Fruit fly (Drosophila melanogaster): ENCODE data around the gene CG42729.
A peak's percentile ranks its signal among the peaks of the same experiment; 100 is the strongest.

The CG42729 gene

DNA sequence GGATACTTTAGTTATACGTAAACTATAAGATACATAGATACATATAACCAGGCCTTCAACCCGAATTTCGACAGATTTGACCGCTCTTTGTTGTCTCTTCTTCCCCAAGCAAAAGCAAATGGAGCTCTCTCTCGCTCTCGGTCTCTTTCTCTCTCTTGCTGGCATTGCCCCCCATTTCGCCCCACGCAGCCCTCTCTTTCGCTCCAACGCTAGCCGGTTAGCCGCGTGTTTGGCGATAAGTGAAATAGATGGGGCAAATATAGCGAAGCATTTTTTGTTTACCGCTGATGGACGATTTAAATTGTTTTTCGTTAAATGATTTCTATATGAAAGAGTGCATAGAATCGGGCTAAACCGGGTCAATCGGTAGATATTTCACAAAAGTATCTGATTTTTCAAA lies 12.9 kb downstream of the CG42729 start (continued):
- no peak for TF ChIP-seq Mrtf (GFP tag; IDR thresholded peaks at IDR 0.05)
- peak; percentile 5 for TF ChIP-seq Dp (GFP tag; optimal IDR thresholded peaks at IDR 0.05)
- TF ChIP-seq her (GFP tag; optimal IDR thresholded peaks at IDR 0.05): peak; percentile 35
- 0 out of 2 replicates have a peak, but pooled peaks have one; percentile 45 for TF ChIP-seq CG10321 (GFP tag; IDR thresholded peaks at IDR 0.05)
- TF ChIP-seq CG11085 (GFP tag; IDR thresholded peaks at IDR 0.05): no peak
- TF ChIP-seq Med (GFP tag): peak; percentile 6
- TF ChIP-seq Fer1 (GFP tag; optimal IDR thresholded peaks at IDR 0.05): peak; percentile 12
- peak; percentile 35 for TF ChIP-seq Max (GFP tag; optimal IDR thresholded peaks at IDR 0.05)
- no peak for TF ChIP-seq CG14860 (GFP tag; IDR thresholded peaks at IDR 0.05; ENCODE audit: partially characterized antibody)
- TF ChIP-seq bowl (GFP tag; IDR thresholded peaks at IDR 0.05): no peak
- peak; percentile 21 for TF ChIP-seq scrt (GFP tag; optimal IDR thresholded peaks at IDR 0.05)
- TF ChIP-seq gro (GFP tag; optimal IDR thresholded peaks at IDR 0.05): peak; percentile 14
- peak; percentile 11 for TF ChIP-seq Side (GFP tag; optimal IDR thresholded peaks at IDR 0.05)
- peak; percentile 94 to 97 for TF ChIP-seq Trl (optimal IDR thresholded peaks at IDR 0.05)
- TF ChIP-seq Trl (GFP tag; optimal IDR thresholded peaks at IDR 0.05): peak; percentile 17
- peak; percentile 90 for TF ChIP-seq sd (tag; optimal IDR thresholded peaks at IDR 0.05)
- peak; percentile 55; the same call in 2 of the 3 replicates for TF ChIP-seq CG34224 (GFP tag; IDR thresholded peaks at IDR 0.05; ENCODE audit: partially characterized antibody)
- TF ChIP-seq Dll (GFP tag; IDR thresholded peaks at IDR 0.05; ENCODE audit: partially characterized antibody): peak; percentile 61
- TF ChIP-seq cato (GFP tag; optimal IDR thresholded peaks at IDR 0.05; ENCODE audit: borderline replicate concordance): no peak
- no peak for TF ChIP-seq grau (tag; optimal IDR thresholded peaks at IDR 0.05)
- peak; percentile 17 for TF ChIP-seq dm (GFP tag; optimal IDR thresholded peaks at IDR 0.05)
- TF ChIP-seq CG8290 (GFP tag; optimal IDR thresholded peaks at IDR 0.05): peak; percentile 6
- TF ChIP-seq CG8290 (tag; optimal IDR thresholded peaks at IDR 0.05): peak in 1 of 2 experiments; percentile 19
- TF ChIP-seq hbn (GFP tag; IDR thresholded peaks at IDR 0.05; ENCODE audit: partially characterized antibody): peak; percentile 25; the same call in 1 of the 2 replicates
- no peak for TF ChIP-seq slou (GFP tag; optimal IDR thresholded peaks at IDR 0.05)
- TF ChIP-seq crp (GFP tag; optimal IDR thresholded peaks at IDR 0.05): peak in 1 of 2 experiments; percentile 20
- TF ChIP-seq CG13894 (tag; optimal IDR thresholded peaks at IDR 0.05): peak; percentile 92
- TF ChIP-seq Ets65A (GFP tag): no peak
- peak; percentile 48 for TF ChIP-seq yki (optimal IDR thresholded peaks at IDR 0.05)
- TF ChIP-seq corto (GFP tag; optimal IDR thresholded peaks at IDR 0.05): no peak
- TF ChIP-seq Hand (GFP tag; optimal IDR thresholded peaks at IDR 0.05): no peak
- 0 out of 2 replicates have a peak, but pooled peaks have one; percentile 10 for TF ChIP-seq Xrp1 (GFP tag; IDR thresholded peaks at IDR 0.05)
- TF ChIP-seq CG14014 (GFP tag; IDR thresholded peaks at IDR 0.05): peak; percentile 20; the same call in 1 of the 2 replicates
- TF ChIP-seq sqz (GFP tag; optimal IDR thresholded peaks at IDR 0.05): peak; percentile 49
- TF ChIP-seq Hr78 (GFP tag; optimal IDR thresholded peaks at IDR 0.05): peak in 1 of 2 experiments; percentile 1
- peak; percentile 86 for TF ChIP-seq ftz-f1 (GFP tag; optimal IDR thresholded peaks at IDR 0.05)
- TF ChIP-seq CG2199 (GFP tag; IDR thresholded peaks at IDR 0.05): peak; percentile 40; the same call in 1 of the 3 replicates
- TF ChIP-seq dpn (GFP tag; optimal IDR thresholded peaks at IDR 0.05): no peak
- peak; percentile 86 for TF ChIP-seq abd-A (tag; optimal IDR thresholded peaks at IDR 0.05)
- TF ChIP-seq sens (GFP tag): peak; percentile 61
- TF ChIP-seq Hey (tag; optimal IDR thresholded peaks at IDR 0.05): peak; percentile 78
- TF ChIP-seq Hr51 (GFP tag; optimal IDR thresholded peaks at IDR 0.05): no peak
- TF ChIP-seq crol (GFP tag; IDR thresholded peaks at IDR 0.05): peak; percentile 98
- peak; percentile 66 for TF ChIP-seq CG12769 (tag; optimal IDR thresholded peaks at IDR 0.05)
- no peak for TF ChIP-seq CG15696 (tag; optimal IDR thresholded peaks at IDR 0.05)
- TF ChIP-seq HLH4C (GFP tag; IDR thresholded peaks at IDR 0.05; ENCODE audit: partially characterized antibody): 0 out of 3 replicates have a peak, but pooled peaks have one; percentile 7
- TF ChIP-seq CG7357 (GFP tag; IDR thresholded peaks at IDR 0.05): no peak
- TF ChIP-seq CG7556 (GFP tag; optimal IDR thresholded peaks at IDR 0.05): peak; percentile 13
- TF ChIP-seq CG33557 (GFP tag; optimal IDR thresholded peaks at IDR 0.05): no peak
- TF ChIP-seq tx (GFP tag; optimal IDR thresholded peaks at IDR 0.05): no peak

Data from whole organism, embryonic.